Worm (Caenorhabditis elegans) whole organism, mixed stage, embryonic: Measurements from ENCODE around the gene ZC455.1.

Source experiments
- M03D4.4 ChIP-seq: sonication (generic microtip); optimal IDR thresholded peaks from 2 replicates; lab custom pipeline; 2017; ENCODE audit warnings: mild to moderate bottlenecking, missing genetic modification characterization, missing compliant biosample characterization
- bed-3 ChIP-seq: fragments of 200-800 bp; sonication (Bioruptor generic); optimal IDR thresholded peaks from 3 replicates; lab custom pipeline; 2018; ENCODE audit warnings: mild to moderate bottlenecking, missing genetic modification characterization, moderate library complexity, missing compliant biosample characterization
- blmp-1 ChIP-seq: fragments of 150-350 bp; optimal IDR thresholded peaks from 2 replicates; lab custom pipeline; 2014; ENCODE audit warnings: missing biosample characterization, missing genetic modification characterization
- ceh-39 ChIP-seq: fragments of 150-350 bp; optimal IDR thresholded peaks from 2 replicates; lab custom pipeline; 2014; ENCODE audit warnings: missing biosample characterization, missing genetic modification characterization
- ceh-43 ChIP-seq: fragments of 200-800 bp; sonication (Bioruptor generic); optimal IDR thresholded peaks from 2 replicates; lab custom pipeline; 2018; ENCODE audit warnings: mild to moderate bottlenecking, missing genetic modification characterization, moderate library complexity, missing compliant biosample characterization
- ceh-83 ChIP-seq: fragments of 200-800 bp; sonication (Bioruptor generic); optimal IDR thresholded peaks from 2 replicates; lab custom pipeline; 2018; ENCODE audit warnings: mild to moderate bottlenecking, missing genetic modification characterization, missing compliant biosample characterization
- ces-1 ChIP-seq: fragments of 150-350 bp; optimal IDR thresholded peaks from 2 replicates; lab custom pipeline; 2014; ENCODE audit warnings: missing biosample characterization, missing genetic modification reagents, missing genetic modification characterization
- cnd-1 ChIP-seq: fragments of 200-800 bp; sonication (Bioruptor generic); optimal IDR thresholded peaks from 2 replicates; lab custom pipeline; 2018; ENCODE audit warnings: mild to moderate bottlenecking, missing genetic modification characterization, missing compliant biosample characterization
- drap-1 ChIP-seq: fragments of 200-800 bp; sonication (Bioruptor generic); optimal IDR thresholded peaks from 3 replicates; lab custom pipeline; 2018; ENCODE audit warnings: mild to moderate bottlenecking, missing genetic modification characterization, missing compliant biosample characterization
- elt-1 ChIP-seq: sonication (generic microtip); optimal IDR thresholded peaks from 2 replicates; lab custom pipeline; 2017; ENCODE audit warnings: missing genetic modification characterization, mild to moderate bottlenecking, missing compliant biosample characterization, antibody characterized with exemption, moderate library complexity, borderline replicate concordance; ENCODE audit not compliant: insufficient read depth
- elt-3 ChIP-seq: fragments of 150-350 bp; optimal IDR thresholded peaks from 2 replicates; lab custom pipeline; 2014; ENCODE audit warnings: missing biosample characterization, missing genetic modification characterization
- flh-1 ChIP-seq: fragments of 200-800 bp; sonication (Bioruptor generic); optimal IDR thresholded peaks from 2 replicates; lab custom pipeline; 2018; ENCODE audit warnings: mild to moderate bottlenecking, missing genetic modification characterization, moderate library complexity, missing compliant biosample characterization
- ham-2 ChIP-seq: fragments of 200-800 bp; sonication (Bioruptor generic); optimal IDR thresholded peaks from 2 replicates; lab custom pipeline; 2018; ENCODE audit warnings: mild to moderate bottlenecking, missing genetic modification characterization, missing compliant biosample characterization
- hlh-1 ChIP-seq: fragments of 150-350 bp; optimal IDR thresholded peaks from 2 replicates; lab custom pipeline; 2014; ENCODE audit warnings: missing biosample characterization, missing genetic modification reagents, missing genetic modification characterization
- lin-13 ChIP-seq: fragments of 150-350 bp; optimal IDR thresholded peaks from 2 replicates; lab custom pipeline; 2014; ENCODE audit warnings: missing biosample characterization, missing genetic modification characterization
- lin-32 ChIP-seq: fragments of 200-800 bp; sonication (Bioruptor generic); optimal IDR thresholded peaks from 2 replicates; lab custom pipeline; 2018; ENCODE audit warnings: mild to moderate bottlenecking, missing genetic modification characterization, missing compliant biosample characterization
- lsy-2 ChIP-seq: fragments of 150-350 bp; optimal IDR thresholded peaks from 2 replicates; lab custom pipeline; 2014; ENCODE audit warnings: missing biosample characterization, missing genetic modification characterization
- mab-5 ChIP-seq: fragments of 150-350 bp; optimal IDR thresholded peaks from 2 replicates; lab custom pipeline; 2014; ENCODE audit warnings: missing biosample characterization, missing genetic modification characterization
- mep-1 ChIP-seq: fragments of 150-350 bp; optimal IDR thresholded peaks from 2 replicates; lab custom pipeline; 2017; ENCODE audit warnings: missing biosample characterization, missing genetic modification reagents, missing genetic modification characterization, inconsistent platforms
- mls-2 ChIP-seq: sonication (generic microtip); optimal IDR thresholded peaks from 2 replicates; lab custom pipeline; 2016; ENCODE audit warnings: mild to moderate bottlenecking, missing genetic modification characterization, moderate library complexity, missing compliant biosample characterization
- nhr-12 ChIP-seq: fragments of 150-350 bp; optimal IDR thresholded peaks from 2 replicates; lab custom pipeline; 2014; ENCODE audit warnings: missing biosample characterization, missing genetic modification characterization
- nhr-2 ChIP-seq: fragments of 150-350 bp; optimal IDR thresholded peaks from 2 replicates; lab custom pipeline; 2014; ENCODE audit warnings: missing biosample characterization, missing genetic modification characterization
- nhr-237 ChIP-seq: fragments of 150-350 bp; optimal IDR thresholded peaks from 2 replicates; lab custom pipeline; 2014; ENCODE audit warnings: missing biosample characterization, missing genetic modification characterization
- nhr-28 ChIP-seq: fragments of 150-350 bp; optimal IDR thresholded peaks from 2 replicates; lab custom pipeline; 2014; ENCODE audit warnings: missing biosample characterization, missing genetic modification characterization
- nhr-76 ChIP-seq: sonication (generic microtip); optimal IDR thresholded peaks from 2 replicates; lab custom pipeline; 2017; ENCODE audit warnings: missing biosample characterization, missing genetic modification characterization
- pha-4 ChIP-seq: fragments of 150-350 bp; optimal IDR thresholded peaks from 2 replicates; lab custom pipeline; 2018; ENCODE audit warnings: missing biosample characterization, missing genetic modification reagents, missing genetic modification characterization
- sem-2 ChIP-seq: fragments of 200-800 bp; sonication (Bioruptor generic); optimal IDR thresholded peaks from 2 replicates; lab custom pipeline; 2018; ENCODE audit warnings: mild to moderate bottlenecking, missing genetic modification characterization, missing compliant biosample characterization
- snpc-4 ChIP-seq: fragments of 150-350 bp; optimal IDR thresholded peaks from 2 replicates; lab custom pipeline; 2014; ENCODE audit warnings: missing biosample characterization, missing genetic modification characterization
- sptf-1 ChIP-seq: sonication (generic microtip); optimal IDR thresholded peaks from 2 replicates; lab custom pipeline; 2017; ENCODE audit warnings: mild to moderate bottlenecking, missing genetic modification characterization, moderate library complexity, missing compliant biosample characterization
- tbx-8 ChIP-seq: fragments of 200-800 bp; sonication (Bioruptor generic); optimal IDR thresholded peaks from 2 replicates; lab custom pipeline; 2018; ENCODE audit warnings: mild to moderate bottlenecking, missing genetic modification characterization, moderate library complexity, missing compliant biosample characterization
- unc-120 ChIP-seq: sonication (generic microtip); optimal IDR thresholded peaks from 2 replicates; lab custom pipeline; 2017; ENCODE audit warnings: missing genetic modification characterization, missing compliant biosample characterization; ENCODE audit not compliant: poor library complexity, severe bottlenecking
- unc-39 ChIP-seq: fragments of 150-350 bp; optimal IDR thresholded peaks from 2 replicates; lab custom pipeline; 2014; ENCODE audit warnings: missing biosample characterization, missing genetic modification characterization
- unc-62 ChIP-seq: fragments of 150-350 bp; optimal IDR thresholded peaks from 2 replicates; lab custom pipeline; 2014; ENCODE audit warnings: missing biosample characterization, missing genetic modification reagents, missing genetic modification characterization
- zip-8 ChIP-seq: fragments of 150-350 bp; optimal IDR thresholded peaks from 2 replicates; lab custom pipeline; 2014; ENCODE audit warnings: missing biosample characterization, missing genetic modification characterization
- ztf-11 ChIP-seq: fragments of 150-350 bp; optimal IDR thresholded peaks from 2 replicates; lab custom pipeline; 2014; ENCODE audit warnings: missing biosample characterization, missing genetic modification characterization

Gene ZC455.1

DNA sequence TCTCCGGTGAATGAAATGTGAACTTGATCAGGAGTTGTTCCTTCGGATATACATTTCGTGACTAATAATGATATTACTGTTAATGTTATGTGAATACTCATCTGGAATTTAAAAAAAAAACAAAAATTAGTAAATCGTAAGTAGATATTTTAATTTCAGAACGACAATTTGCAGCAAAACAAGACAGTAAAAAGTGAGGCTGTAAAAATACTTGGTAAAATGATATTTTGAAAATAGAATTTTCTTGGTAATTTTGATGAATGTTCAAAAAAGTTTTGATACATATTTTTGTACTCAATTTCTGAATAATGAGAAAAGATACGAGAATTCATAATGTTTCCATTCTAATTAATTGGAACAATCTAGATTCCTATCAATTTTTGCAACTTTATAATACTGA, 13.7 kb upstream of the ZC455.1 start, which contains the start of gene papl-1:
Gene papl-1, minus strand, starts transcription at position 101 of the 400 bp plus-strand sequence.
- TF ChIP-seq tbx-8 (GFP tag; lab: Kevin White, UChicago) (no peak), ceh-43 (no peak)

DNA sequence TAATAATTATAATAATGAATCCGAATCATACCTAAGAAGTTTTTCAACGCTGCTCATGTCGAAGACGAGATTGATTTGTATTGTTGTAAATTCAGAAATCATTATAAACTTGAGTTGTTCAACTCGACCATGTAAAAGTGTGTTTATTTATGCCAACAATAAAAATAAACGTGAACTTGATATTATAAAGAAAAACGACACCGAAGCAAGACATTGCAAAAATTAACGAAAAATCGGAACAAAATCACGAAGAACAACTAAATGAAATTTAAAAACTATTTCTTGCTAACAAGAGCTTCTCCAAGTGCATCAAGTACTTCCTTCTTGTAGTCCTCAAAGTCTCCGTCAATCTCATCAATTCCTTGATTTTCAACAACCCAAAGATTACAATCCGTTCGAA, 12.4 kb upstream of the ZC455.1 start, which contains the start of gene F18E2.15:
Gene F18E2.15, minus strand, starts transcription at position 101 of the 400 bp plus-strand sequence.
- TF ChIP-seq nhr-2 (no peak), unc-62 (GFP tag; lab: Kevin White, UChicago) (no peak), unc-120 (tag; lab: Kevin White, UChicago) (no peak), ceh-39 (no peak), elt-3 (tag; lab: Kevin White, UChicago) (no peak), mep-1 (tag; lab: Kevin White, UChicago) (no peak), ces-1 (no peak), unc-39 (no peak), drap-1 (no peak)

DNA sequence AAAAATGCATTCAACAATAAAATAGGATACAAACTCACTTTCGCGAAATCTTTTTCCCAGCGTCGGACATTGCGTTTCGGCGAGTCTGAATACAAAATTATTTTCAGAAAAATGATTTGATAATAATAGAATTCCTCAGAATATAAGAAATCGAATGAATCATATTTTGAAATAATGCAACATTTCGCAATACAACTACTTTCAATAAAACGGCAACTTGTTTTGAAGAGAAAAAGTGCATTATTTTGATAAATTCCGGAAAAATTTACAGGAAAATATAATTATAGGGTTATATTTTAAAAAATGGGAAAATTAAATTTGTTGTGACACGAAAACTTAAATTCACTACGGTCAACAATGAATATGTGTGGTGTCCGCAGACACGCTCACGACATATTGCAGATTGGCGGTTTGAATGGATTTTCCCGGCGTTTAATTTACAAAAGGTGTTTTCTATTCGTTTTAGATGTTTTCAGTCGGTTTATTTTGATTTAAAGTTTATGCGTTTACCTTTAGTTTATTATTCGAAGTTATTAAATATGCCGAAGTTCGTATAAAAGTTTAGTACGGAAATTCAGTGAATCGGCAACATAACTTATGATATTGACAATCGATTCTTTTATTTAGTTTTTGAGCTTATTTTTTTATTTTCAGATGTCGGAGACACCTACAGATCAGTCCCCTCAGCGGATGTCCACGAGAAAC, 9.9 kb upstream of the ZC455.1 start, which contains the start of the genes abcf-1 and scc-3:
Gene abcf-1, minus strand, starts transcription at position 85 of the 705 bp plus-strand sequence.
Gene scc-3, plus strand, starts transcription at position 655 of the 705 bp plus-strand sequence.
- TF ChIP-seq sptf-1 (tag; lab: Kevin White, UChicago): no peak
- peak; percentile 93 for TF ChIP-seq lsy-2 (tag; lab: Kevin White, UChicago)
- TF ChIP-seq snpc-4: no peak

DNA sequence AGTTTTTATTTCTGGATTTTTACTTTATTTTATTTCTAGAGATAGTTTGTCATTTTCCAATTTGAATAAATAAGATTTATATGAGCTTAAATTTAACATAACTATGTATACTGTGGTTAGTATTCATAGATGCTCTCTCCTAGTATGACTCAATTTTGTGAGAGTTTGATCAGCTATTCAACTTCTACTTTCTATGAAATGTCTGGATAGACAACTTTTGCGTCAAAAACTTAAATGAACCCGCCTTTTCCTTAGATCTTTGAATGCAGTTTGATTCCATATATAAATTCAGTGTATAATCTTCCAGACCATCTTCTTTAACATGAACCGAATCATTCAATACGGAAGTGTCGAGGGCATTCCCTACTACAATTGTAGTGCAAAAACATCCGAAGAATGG, 4.4 kb upstream of the ZC455.1 start, which contains the start of gene srt-43:
Gene srt-43, plus strand, starts transcription at position 301 of the 400 bp plus-strand sequence.
- TF ChIP-seq lin-13 (tag; lab: Kevin White, UChicago) (no peak), snpc-4 (no peak), sptf-1 (tag; lab: Kevin White, UChicago) (no peak), nhr-12 (tag; lab: Kevin White, UChicago) (no peak), nhr-76 (no peak), ces-1 (no peak), ztf-11 (tag; lab: Kevin White, UChicago) (no peak), flh-1 (GFP tag; lab: Kevin White, UChicago) (no peak)

DNA sequence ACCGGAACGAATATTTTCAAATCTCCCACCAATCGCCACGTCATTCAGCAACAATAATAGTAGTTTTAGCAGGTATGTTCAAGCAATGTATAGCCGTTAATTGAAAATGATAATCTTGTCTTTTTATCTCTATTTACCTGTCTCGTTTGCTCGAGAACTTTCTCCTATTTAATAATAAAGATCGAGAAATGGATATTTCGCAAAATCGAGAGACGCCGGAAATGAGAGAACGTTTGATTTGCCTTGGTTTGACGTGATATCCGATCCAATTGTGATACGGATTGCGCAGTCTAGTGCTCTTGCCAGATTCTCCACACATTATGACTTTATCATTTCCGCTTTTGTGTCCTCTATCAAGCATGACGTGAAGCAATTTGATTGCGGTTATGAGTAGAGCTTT, 530 bp downstream of the ZC455.1 start:
- TF ChIP-seq mab-5 (tag; lab: Kevin White, UChicago) (no peak), cnd-1 (tag; lab: Kevin White, UChicago) (no peak), hlh-1 (tag; lab: Kevin White, UChicago) (no peak), blmp-1 (tag; lab: Kevin White, UChicago) (no peak), snpc-4 (no peak), unc-39 (no peak), tbx-8 (GFP tag; lab: Kevin White, UChicago) (no peak), bed-3 (GFP tag; lab: Kevin White, UChicago) (no peak), sem-2 (GFP tag; lab: Kevin White, UChicago) (no peak), mep-1 (tag; lab: Kevin White, UChicago) (no peak), lin-13 (tag; lab: Kevin White, UChicago) (no peak), nhr-2 (no peak)

DNA sequence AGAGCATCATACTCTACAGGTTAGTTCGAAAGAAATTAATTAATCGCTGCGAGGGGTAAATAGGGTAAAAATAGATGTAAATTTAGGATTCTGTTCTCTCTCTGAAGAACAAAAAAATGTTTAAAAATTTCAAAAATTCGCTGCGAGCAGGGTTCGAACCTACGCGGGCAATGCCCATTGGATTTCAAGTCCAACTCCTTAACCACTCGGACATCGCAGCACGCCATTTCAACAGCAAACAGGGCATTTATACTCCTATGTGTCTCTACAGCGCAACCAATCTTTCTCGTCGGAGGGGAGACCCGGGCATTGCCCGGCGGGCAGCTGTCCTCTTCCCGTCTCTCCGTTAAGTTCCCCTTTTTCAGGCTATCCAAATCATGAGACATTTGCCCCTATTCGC, 6.9 kb downstream of the ZC455.1 start:
- TF ChIP-seq lsy-2 (tag; lab: Kevin White, UChicago) (peak; percentile 55), mep-1 (tag; lab: Kevin White, UChicago) (peak; percentile 76), bed-3 (GFP tag; lab: Kevin White, UChicago) (peak; percentile 86), ceh-39 (no peak), ham-2 (GFP tag; lab: Kevin White, UChicago) (peak; percentile 78), ztf-11 (tag; lab: Kevin White, UChicago) (peak; percentile 59), sptf-1 (tag; lab: Kevin White, UChicago) (peak; percentile 97), tbx-8 (GFP tag; lab: Kevin White, UChicago) (peak; percentile 75), sem-2 (GFP tag; lab: Kevin White, UChicago) (peak; percentile 90), nhr-12 (tag; lab: Kevin White, UChicago) (no peak), nhr-76 (no peak), mab-5 (tag; lab: Kevin White, UChicago) (no peak), lin-32 (GFP tag; lab: Kevin White, UChicago) (peak; percentile 92), drap-1 (peak; percentile 96), cnd-1 (tag; lab: Kevin White, UChicago) (peak; percentile 93), M03D4.4 (tag; lab: Kevin White, UChicago) (peak; percentile 94), mls-2 (peak; percentile 98), flh-1 (GFP tag; lab: Kevin White, UChicago) (peak; percentile 84), ceh-43 (peak; percentile 88), zip-8 (tag; lab: Kevin White, UChicago) (no peak), blmp-1 (tag; lab: Kevin White, UChicago) (no peak), snpc-4 (no peak), elt-3 (tag; lab: Kevin White, UChicago) (peak; percentile 8), pha-4 (tag; lab: Kevin White, UChicago) (peak; percentile 62), unc-62 (GFP tag; lab: Kevin White, UChicago) (peak; percentile 26), ces-1 (no peak), nhr-2 (no peak), lin-13 (tag; lab: Kevin White, UChicago) (peak; percentile 24), nhr-237 (tag; lab: Kevin White, UChicago) (no peak), hlh-1 (tag; lab: Kevin White, UChicago) (no peak), nhr-28 (peak; percentile 66), ceh-83 (GFP tag; lab: Kevin White, UChicago) (peak; percentile 95), elt-1 (no peak)
